Worm (Caenorhabditis elegans) whole organism, L4/young adult: ENCODE results near the gene frpr-5.

ENCODE experiments used
- W03F9.2 ChIP-seq: fragments of 150-350 bp; optimal IDR thresholded peaks from 2 replicates; lab custom pipeline; 2014; ENCODE audit warnings: missing biosample characterization, missing genetic modification characterization
- him-1 ChIP-seq: sonication (generic microtip); optimal IDR thresholded peaks from 2 replicates; lab custom pipeline; 2016; ENCODE audit warnings: missing genotype, missing genetic modification reagents, missing genetic modification characterization, missing compliant biosample characterization

- TF ChIP-seq W03F9.2 (tag; lab: Kevin White, UChicago) = no peak
- TF ChIP-seq him-1 (tag; lab: Kevin White, UChicago) = no peak
Measured at ce11 chrV:13512515-13512914, 23.4 kb downstream of the frpr-5 start.
